Fruit fly (Drosophila melanogaster): ENCODE results near the gene CG12985.

CG12985 gene

DNA sequence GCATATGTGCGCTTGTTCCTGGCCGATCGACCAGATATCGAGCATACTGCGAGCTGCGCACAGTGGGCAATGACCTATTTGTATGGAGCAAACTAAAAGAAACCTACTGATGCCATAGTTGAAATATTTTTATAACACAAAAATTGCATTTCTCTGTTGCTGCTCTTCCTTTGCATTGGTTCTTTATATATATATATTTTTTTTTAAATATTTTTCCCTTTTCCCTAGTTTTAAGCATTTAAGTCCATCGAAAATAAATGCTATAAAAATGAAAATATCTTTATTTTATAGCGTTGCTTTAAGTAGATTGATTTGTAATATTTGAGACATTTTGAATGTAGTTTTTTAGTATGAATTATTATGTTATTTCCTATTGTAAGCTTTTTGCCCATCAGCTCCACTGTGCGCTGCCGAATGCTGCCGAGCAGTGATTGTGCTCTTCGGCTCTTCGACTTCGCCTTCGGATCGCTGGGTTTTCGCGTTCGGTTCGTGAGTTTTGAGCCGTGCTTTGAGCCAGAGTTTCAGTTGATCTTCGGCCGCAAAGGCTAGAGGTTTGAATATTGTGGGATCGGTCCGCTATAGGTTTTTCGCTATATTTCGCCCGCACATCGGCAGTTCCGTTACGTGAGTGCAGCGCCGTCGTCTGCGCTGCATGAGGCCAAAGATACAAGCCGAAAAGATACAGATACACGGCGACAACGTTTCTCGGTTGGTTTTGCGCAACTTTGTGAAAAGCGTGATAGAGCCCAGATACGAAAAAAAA lies 27.6 kb downstream of the CG12985 start, which contains the start of gene CG6847 (continued):
- no peak for TF ChIP-seq CG8944 (GFP tag; optimal IDR thresholded peaks at IDR 0.05)
- 0 out of 3 replicates have a peak, but pooled peaks have one; percentile 23 for TF ChIP-seq gce (GFP tag; IDR thresholded peaks at IDR 0.05)
- no peak; the same call in 1 of the 2 replicates for TF ChIP-seq CG31224 (GFP tag; IDR thresholded peaks at IDR 0.05)
- no peak for TF ChIP-seq Sry-β (GFP tag; optimal IDR thresholded peaks at IDR 0.05)
- no peak for TF ChIP-seq kah (GFP tag; optimal IDR thresholded peaks at IDR 0.05)
- peak; percentile 91 for TF ChIP-seq sens (GFP tag)
- no peak for TF ChIP-seq stwl (tag; optimal IDR thresholded peaks at IDR 0.05)
- no peak for TF ChIP-seq CG6765 (GFP tag; optimal IDR thresholded peaks at IDR 0.05)
- TF ChIP-seq cato (GFP tag; optimal IDR thresholded peaks at IDR 0.05; ENCODE audit: borderline replicate concordance), result peak; percentile 10
- TF ChIP-seq caup (GFP tag; optimal IDR thresholded peaks at IDR 0.05; ENCODE audit: severe bottlenecking), result peak; percentile 9
- peak; percentile 11 for TF ChIP-seq ems (GFP tag; optimal IDR thresholded peaks at IDR 0.05)
- TF ChIP-seq CG11247 (GFP tag; IDR thresholded peaks at IDR 0.05), result peak; percentile 31; the same call in 1 of the 2 replicates
- TF ChIP-seq Doc2 (GFP tag; IDR thresholded peaks at IDR 0.05), result no peak
- peak; percentile 57 for TF ChIP-seq lilli (GFP tag; optimal IDR thresholded peaks at IDR 0.05)
- TF ChIP-seq CG2202 (tag; optimal IDR thresholded peaks at IDR 0.05), result no peak
- TF ChIP-seq NfI (GFP tag; optimal IDR thresholded peaks at IDR 0.05), result peak; percentile 59
- peak; percentile 17 for TF ChIP-seq CG6254 (GFP tag; optimal IDR thresholded peaks at IDR 0.05)
- TF ChIP-seq CG17912 (GFP tag; optimal IDR thresholded peaks at IDR 0.05), result no peak
- peak; percentile 53 for TF ChIP-seq Hsf (GFP tag; optimal IDR thresholded peaks at IDR 0.05)
- no peak for TF ChIP-seq C15 (GFP tag; IDR thresholded peaks at IDR 0.05)
- peak; percentile 61 for TF ChIP-seq CG18599 (GFP tag; optimal IDR thresholded peaks at IDR 0.05)
- TF ChIP-seq Ssrp (tag; optimal IDR thresholded peaks at IDR 0.05), result peak; percentile 83
- no peak for TF ChIP-seq CG4360 (GFP tag; IDR thresholded peaks at IDR 0.05)
- no peak for TF ChIP-seq wek (GFP tag; optimal IDR thresholded peaks at IDR 0.05)
- no peak for TF ChIP-seq pita (GFP tag; optimal IDR thresholded peaks at IDR 0.05)
- TF ChIP-seq insv (GFP tag; optimal IDR thresholded peaks at IDR 0.05), result no peak
- TF ChIP-seq CG17359 (tag; optimal IDR thresholded peaks at IDR 0.05), result peak; percentile 38
- TF ChIP-seq Ets97D (GFP tag; optimal IDR thresholded peaks at IDR 0.05), result no peak
- TF ChIP-seq CG16779 (GFP tag; IDR thresholded peaks at IDR 0.05), result no peak
- TF ChIP-seq dysf (GFP tag; IDR thresholded peaks at IDR 0.05), result peak; percentile 81
- TF ChIP-seq H2.0 (GFP tag; IDR thresholded peaks at IDR 0.05), result peak; percentile 45; the same call in 1 of the 2 replicates
- peak in 1 of 2 experiments; percentile 90 for TF ChIP-seq Hr51 (GFP tag; optimal IDR thresholded peaks at IDR 0.05)
- no peak for TF ChIP-seq zen (tag; optimal IDR thresholded peaks at IDR 0.05)
- TF ChIP-seq CG7357 (GFP tag; IDR thresholded peaks at IDR 0.05), result no peak
- no peak for TF ChIP-seq maf-S (GFP tag; optimal IDR thresholded peaks at IDR 0.05)
- no peak; the same call in 1 of the 2 replicates for TF ChIP-seq klu (GFP tag; IDR thresholded peaks at IDR 0.05)
- TF ChIP-seq twi (tag; optimal IDR thresholded peaks at IDR 0.05), result peak; percentile 67
- TF ChIP-seq CG13123 (GFP tag; optimal IDR thresholded peaks at IDR 0.05), result peak; percentile 4
- TF ChIP-seq sd (tag; optimal IDR thresholded peaks at IDR 0.05), result peak; percentile 51
- peak; percentile 26 for TF ChIP-seq CG3407 (GFP tag; optimal IDR thresholded peaks at IDR 0.05)
- TF ChIP-seq CG34224 (GFP tag; IDR thresholded peaks at IDR 0.05; ENCODE audit: partially characterized antibody), result no peak
- no peak for TF ChIP-seq Spps (tag; optimal IDR thresholded peaks at IDR 0.05)
- 0 out of 2 replicates have a peak, but pooled peaks have one; percentile 25 for TF ChIP-seq danr (GFP tag; IDR thresholded peaks at IDR 0.05)
- TF ChIP-seq ranshi (GFP tag; IDR thresholded peaks at IDR 0.05), result no peak
- no peak; the same call in 1 of the 2 replicates for TF ChIP-seq ara (GFP tag; IDR thresholded peaks at IDR 0.05)
- peak; percentile 80 for TF ChIP-seq CG15269 (tag; optimal IDR thresholded peaks at IDR 0.05)
- TF ChIP-seq toy (GFP tag; IDR thresholded peaks at IDR 0.05), result no peak
- TF ChIP-seq CG10543 (GFP tag; optimal IDR thresholded peaks at IDR 0.05), result peak; percentile 77
- peak; percentile 64 for TF ChIP-seq ewg (GFP tag; optimal IDR thresholded peaks at IDR 0.05)

Data from whole organism, embryonic.